Worm (Caenorhabditis elegans) whole organism, dauer: ENCODE results near the gene Y7A5A.8.

Experiments
- unc-62 ChIP-seq: sonication (generic microtip); optimal IDR thresholded peaks from 2 replicates; lab custom pipeline; 2017; ENCODE audit warnings: missing biosample characterization, missing genetic modification reagents, missing genetic modification characterization

The Y7A5A.8 gene

DNA sequence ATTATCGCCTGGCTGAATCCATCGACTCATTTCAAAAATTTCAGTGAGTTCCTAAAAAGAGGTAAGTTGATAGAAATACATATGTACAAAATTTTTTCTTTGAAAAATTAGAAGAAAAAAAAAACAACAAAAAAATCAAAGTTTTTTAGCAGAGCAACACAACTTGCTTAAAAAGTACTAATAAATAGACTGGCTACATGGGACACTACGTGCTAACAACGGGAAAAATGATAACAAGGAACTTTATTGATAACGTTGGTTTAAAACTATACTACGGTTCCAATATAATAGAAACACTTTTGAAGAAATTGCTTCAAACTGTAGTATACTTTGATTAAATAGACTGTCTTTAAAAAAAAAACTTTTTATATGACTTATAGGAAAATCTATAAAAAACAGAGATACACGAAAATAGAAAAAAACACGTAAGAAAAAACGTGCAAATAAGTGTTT is 16.2 kb downstream of the Y7A5A.8 start, which contains the start of gene acox-1.6:
TSS of gene acox-1.6 (minus strand) at position 51 of the 453 bp plus-strand sequence.
- no peak for TF ChIP-seq unc-62 (GFP tag; lab: Kevin White, UChicago)

DNA sequence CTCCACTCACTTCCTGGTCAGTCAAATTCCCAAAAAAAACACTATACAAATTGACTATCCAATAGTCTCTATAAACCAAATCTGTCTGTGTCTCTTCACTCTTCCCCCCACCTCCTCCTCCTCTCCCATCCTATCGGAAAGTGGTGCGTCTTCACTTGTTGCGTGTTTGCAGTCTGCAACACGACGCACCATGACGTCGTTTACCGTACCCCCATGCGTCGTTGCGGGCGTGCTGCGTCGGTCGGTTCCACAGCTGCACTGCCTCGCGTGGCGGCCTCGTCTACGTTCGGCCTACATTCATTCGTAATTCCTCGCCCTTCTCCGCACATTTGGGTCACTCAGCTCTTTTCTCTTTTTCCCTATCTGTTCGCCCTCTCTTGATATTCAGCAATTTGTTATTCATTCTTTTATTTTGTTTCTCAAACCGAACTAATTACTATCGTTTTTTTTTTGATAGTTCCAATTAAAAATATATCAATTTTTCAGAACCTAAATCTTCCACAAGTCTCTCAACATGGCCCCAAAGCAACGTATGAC is 18.9 kb downstream of the Y7A5A.8 start, which contains the start of gene serp-1.1:
TSS of gene serp-1.1 (plus strand) at position 487 of the 537 bp plus-strand sequence.
- no peak for TF ChIP-seq unc-62 (GFP tag; lab: Kevin White, UChicago)

DNA sequence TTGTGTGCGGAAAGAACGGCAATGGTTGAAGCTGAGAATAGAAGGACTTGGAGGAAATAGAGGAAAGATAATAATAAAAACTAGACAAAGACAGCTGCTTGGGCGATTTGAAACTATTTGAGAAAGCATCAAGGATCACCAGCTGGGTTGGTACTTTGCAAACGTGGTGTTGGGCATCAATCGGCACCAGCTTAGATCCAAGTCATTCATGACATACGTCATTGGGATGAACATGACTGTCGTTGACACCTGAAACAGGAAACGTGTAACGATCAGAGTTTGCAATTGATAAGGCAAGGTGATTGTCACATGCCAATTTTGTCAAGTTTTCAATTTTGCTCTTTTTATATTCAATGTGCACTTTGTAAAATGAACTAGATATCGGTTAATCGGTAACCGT is 20.2 kb downstream of the Y7A5A.8 start:
- no peak for TF ChIP-seq unc-62 (GFP tag; lab: Kevin White, UChicago)

DNA sequence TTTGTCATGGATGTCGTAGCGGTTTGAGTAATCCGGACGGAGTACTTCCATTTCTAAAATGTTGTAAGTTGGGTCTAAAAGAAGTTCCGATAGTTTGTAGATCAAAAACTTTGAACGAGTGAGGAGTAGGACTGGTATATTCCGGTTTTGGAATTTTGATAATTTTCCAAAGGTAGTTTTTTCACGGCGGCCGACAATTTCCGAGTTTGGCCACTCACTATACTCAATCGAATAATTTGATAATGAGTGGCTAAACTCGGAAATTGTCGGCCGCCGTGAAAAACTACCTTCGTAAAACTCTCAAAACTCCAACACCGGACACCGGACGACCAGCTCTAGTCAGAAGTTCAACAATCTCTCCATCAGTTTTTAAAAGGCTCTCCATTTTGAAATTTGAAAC is 22.0 kb downstream of the Y7A5A.8 start:
- TF ChIP-seq unc-62 (GFP tag; lab: Kevin White, UChicago): no peak

DNA sequence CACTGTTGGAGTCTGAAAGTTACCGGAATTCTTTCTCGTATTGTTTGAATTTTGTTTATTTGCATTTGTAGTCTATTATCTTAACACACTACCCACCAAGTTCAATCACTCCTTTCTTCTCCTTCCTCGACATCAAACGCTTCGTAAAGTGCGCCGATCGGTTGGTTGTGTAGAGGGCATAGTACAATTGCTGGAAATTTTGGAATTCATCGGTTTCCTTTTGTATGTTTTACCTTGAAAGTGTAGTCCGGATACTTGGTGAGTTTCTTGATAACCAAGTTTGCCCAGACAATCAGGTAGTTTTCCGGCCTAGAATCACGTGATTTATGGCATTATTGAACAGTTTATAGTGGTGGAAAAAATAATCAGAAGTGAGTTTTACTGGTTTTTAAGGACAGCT is 24.3 kb downstream of the Y7A5A.8 start:
- TF ChIP-seq unc-62 (GFP tag; lab: Kevin White, UChicago): no peak

DNA sequence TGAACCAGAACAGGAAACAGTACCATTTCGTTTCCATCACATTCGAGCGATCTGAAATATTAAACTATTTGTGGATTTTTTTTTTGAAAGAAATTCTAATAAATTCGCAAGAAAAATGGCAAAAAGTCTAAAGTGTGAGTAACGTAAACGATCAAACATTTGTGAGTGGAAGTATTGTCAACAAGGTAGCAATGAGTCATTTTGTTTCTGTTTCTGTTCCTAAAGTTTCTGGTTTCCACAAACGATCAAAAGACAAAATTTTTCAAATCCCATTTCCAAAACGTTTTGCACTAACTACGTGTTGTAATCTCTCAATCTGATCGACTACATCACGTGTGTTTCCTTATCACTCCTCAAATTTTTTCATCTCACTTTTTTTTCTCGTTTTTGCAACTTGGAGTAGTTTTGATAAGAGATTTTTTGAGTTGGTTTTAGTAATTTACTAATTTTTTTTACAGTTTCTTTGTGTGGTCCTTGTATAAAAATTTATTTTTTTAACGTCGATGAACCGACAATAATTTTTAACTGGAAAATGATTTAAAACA is 25.3 kb downstream of the Y7A5A.8 start, which contains the start of gene F59F4.3:
TSS of gene F59F4.3 (minus strand) at position 51 of the 545 bp plus-strand sequence.
- TF ChIP-seq unc-62 (GFP tag; lab: Kevin White, UChicago): no peak

DNA sequence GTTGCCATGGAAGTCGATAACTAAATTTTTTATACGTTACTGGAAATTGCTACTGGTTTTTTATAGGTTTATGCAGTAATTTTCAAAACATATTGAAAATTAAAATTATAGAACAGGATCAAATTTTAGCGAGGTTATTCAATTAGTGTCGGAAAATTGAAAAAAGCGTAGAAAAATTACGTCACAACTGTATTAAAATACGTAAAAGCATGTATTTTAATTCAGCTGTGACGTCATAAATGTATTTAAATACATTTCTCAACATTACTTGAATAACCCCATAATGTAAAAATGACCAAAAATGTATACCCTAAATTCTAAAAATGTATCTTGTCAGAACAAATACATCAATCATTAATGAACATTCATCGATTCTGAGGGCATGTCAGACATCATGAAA is 26.6 kb downstream of the Y7A5A.8 start:
- no peak for TF ChIP-seq unc-62 (GFP tag; lab: Kevin White, UChicago)

DNA sequence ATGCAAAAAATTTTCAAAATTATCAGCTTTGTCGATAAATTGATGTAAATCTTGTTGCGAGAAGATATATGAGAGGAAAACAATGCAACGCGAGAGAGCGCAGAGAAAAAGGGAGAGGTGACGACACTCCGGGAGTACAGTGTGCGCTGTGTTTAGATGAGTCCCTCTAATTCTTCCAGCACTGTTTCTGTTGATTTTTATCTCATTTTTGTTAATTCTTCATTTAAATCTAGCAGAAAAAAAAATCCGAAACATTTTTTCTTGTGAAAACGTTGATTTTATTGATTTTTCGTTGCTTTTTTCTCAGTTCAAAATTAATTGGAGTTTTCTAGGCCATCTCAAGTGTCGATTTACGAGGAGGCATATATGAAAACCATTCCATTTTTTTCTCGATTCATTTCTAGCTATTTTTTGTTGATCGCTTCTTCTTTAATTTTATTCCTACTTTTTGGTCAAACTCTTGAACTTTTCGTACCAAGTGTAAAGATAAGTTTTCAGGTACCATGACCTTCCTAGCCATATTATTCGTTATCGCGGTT is 27.2 kb downstream of the Y7A5A.8 start, which contains the start of gene acl-1:
TSS of gene acl-1 (plus strand) at position 489 of the 539 bp plus-strand sequence.
- no peak for TF ChIP-seq unc-62 (GFP tag; lab: Kevin White, UChicago)

DNA sequence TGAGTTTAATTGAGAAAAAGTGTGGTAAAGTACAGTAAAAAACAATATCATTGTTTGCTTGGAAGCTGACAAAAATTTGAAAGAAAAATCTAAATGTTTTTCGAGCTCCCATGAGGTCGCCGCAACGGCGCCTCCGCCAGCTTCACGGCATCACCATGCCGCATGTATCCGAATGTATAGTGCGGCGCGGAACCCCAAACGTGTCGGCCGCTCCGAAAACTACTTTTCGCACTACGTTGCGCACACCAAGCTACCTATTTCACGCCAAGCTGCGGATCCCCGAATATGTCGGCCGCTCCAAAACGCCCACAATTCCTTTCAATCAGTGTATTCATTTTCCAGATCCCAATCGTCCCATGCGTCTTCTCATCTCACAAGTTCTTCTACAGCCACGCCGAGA is 28.7 kb downstream of the Y7A5A.8 start:
- no peak for TF ChIP-seq unc-62 (GFP tag; lab: Kevin White, UChicago)

DNA sequence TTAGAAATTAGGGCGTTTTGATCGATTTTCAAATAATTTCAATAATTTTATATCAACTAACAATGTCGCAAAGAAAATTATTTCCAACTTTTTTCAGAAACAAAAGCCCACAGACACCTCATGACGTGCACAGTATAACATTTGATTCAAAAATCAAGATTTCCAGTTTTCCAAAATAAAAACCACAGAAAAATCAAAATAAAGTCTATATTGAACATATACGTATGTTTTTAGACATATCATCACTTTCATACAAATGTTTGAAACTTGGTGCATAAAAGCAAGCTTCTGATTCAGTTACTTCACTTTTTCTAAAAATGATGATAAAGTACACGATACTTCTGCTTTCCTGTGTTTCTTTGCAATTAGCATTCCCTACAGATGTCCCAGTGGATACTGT is 34.6 kb downstream of the Y7A5A.8 start, which contains the start of gene F53H4.2:
TSS of gene F53H4.2 (plus strand) at position 301 of the 400 bp plus-strand sequence.
- no peak for TF ChIP-seq unc-62 (GFP tag; lab: Kevin White, UChicago)

DNA sequence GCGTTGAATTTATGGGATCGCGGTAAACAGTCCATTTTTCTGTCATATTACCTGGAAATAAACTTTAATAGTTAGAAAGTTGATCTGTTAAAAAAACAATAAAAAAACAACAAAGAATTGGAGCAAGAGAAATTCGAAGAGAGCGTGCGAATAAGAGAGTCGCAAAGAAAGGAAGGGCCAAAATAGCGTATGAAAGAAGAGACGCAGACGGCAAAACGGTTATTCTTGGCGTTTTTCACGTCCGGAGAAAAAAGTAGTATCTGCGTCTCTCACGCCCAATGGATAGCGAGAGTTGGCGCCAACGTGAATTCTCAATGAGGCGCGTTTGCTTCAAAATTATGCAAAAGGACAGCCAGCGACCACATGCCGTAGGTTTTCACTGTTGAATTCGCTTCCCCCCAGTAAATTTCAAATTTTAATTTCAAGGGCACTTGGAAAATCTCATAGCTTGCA is 38.3 kb downstream of the Y7A5A.8 start, which contains the start of gene F53H4.6:
TSS of gene F53H4.6 (minus strand) at position 51 of the 453 bp plus-strand sequence.
- no peak for TF ChIP-seq unc-62 (GFP tag; lab: Kevin White, UChicago)

DNA sequence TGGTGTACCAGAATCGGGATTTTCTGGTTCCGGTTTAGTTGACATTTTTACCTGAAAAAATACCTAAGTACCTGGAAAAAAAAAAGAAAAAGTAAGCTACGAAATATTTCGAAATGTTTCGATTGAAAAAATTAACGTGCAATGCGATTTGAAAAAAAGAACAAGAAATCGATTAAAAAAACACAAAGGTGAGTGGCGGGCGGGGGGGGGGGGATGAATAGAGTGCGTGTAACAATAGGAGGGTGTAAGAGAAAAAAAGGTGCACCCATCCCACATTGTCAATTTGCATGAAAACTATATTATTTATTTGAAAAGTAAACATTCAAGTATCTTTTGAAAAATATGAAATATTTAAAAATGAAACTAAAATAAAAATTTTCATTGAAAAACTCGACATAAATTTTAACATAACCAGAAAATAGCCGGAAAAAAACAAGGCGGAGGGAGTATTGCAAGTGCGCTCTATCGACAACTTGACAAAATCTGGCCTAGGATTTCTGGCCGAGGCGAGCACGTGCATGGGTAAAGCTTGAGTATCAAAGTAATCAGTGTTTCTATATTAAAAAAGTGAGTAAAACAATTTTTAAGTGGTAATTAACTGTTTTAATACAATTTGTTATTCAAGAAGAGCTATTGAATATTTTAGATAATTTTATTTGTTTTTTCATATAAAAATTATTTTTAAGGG is 43.7 kb downstream of the Y7A5A.8 start, which contains the start of the genes csb-1 and F53H4.4:
TSS of gene csb-1 (minus strand) at position 51 of the 688 bp plus-strand sequence.
TSS of gene F53H4.4 (plus strand) at position 520 of the 688 bp plus-strand sequence.
- TF ChIP-seq unc-62 (GFP tag; lab: Kevin White, UChicago): no peak

DNA sequence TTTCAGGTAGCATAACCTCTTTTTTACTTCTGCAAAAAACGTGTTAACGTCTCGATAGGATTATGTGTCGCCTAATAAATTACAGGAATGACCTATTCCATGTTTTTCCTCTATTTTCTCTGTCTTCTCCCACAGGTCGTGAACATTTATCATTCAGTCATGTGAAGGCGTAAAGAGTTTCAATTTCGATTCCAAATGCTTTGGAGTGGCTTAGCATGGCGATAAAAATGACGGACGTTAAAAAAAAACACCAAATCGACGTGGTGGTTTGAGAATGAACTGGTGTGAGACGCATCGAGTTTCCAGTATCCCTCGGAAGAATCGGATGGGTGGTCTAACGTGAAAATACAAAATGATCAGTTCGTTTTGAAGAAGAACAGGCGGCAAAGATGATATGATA is 47.3 kb downstream of the Y7A5A.8 start:
- TF ChIP-seq unc-62 (GFP tag; lab: Kevin White, UChicago): no peak
